Worm (Caenorhabditis elegans) whole organism, midembryonic: ENCODE data around the gene lir-1.

Experiments used
- T22C8.4 ChIP-seq: fragments of 200-800 bp; sonication (Bioruptor generic); IDR thresholded peaks from 2 replicates; pipeline ENCODE4 v1.3.6; 2022; ENCODE audit warnings: missing genetic modification characterization, missing compliant biosample characterization
- cog-1 ChIP-seq: sonication (generic microtip); optimal IDR thresholded peaks from 2 replicates; lab custom pipeline; 2016; ENCODE audit warnings: missing genetic modification characterization, missing compliant biosample characterization
- flt-1 ChIP-seq: fragments of 200-800 bp; sonication (Bioruptor generic); IDR thresholded peaks from 2 replicates; pipeline ENCODE4 v1.3.6; 2022; ENCODE audit warnings: missing genetic modification characterization, missing compliant biosample characterization
- med-1 ChIP-seq: sonication (generic microtip); optimal IDR thresholded peaks from 2 replicates; lab custom pipeline; 2017; ENCODE audit warnings: missing genetic modification characterization, mild to moderate bottlenecking, missing compliant biosample characterization, antibody characterized with exemption, missing genetic modification reagents; ENCODE audit not compliant: insufficient read depth
- ref-1 ChIP-seq: fragments of 200-800 bp; sonication (Bioruptor generic); conservative IDR thresholded peaks from 2 replicates; pipeline ENCODE4 v1.3.6; 2022; ENCODE audit warnings: missing genetic modification reagents, missing genetic modification characterization, missing compliant biosample characterization
- tab-1 ChIP-seq: fragments of 200-800 bp; sonication (Bioruptor generic); IDR thresholded peaks from 2 replicates; pipeline ENCODE4 v1.3.6; 2022; ENCODE audit warnings: missing genetic modification characterization, missing compliant biosample characterization
- ztf-23 ChIP-seq: fragments of 200-800 bp; sonication (Bioruptor generic); IDR thresholded peaks from 2 replicates; pipeline ENCODE4 v1.3.6; 2022; ENCODE audit warnings: missing genetic modification reagents, missing genetic modification characterization, missing compliant biosample characterization

DNA sequence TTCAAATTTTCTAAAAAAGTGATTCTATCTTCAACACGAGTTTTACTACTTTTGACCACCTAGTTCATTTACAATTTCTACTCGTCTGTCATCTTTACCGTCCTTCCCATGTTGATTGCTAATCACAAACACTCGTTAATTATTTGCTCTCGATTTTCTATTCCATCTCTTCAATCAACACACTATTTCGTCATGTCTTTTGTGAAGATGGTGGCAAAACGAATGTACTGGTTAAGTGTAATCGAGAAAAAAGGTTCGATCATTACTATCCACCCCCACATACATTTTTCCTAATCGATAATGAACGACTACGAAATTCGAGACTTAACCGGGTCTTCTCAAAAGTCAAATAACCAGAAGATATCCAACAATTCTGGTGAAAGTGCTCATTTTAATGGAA, 52.8 kb downstream of the lir-1 start, which contains the start of gene cpna-2:
- no peak for TF ChIP-seq cog-1 (tag; lab: Kevin White, UChicago)
- TF ChIP-seq ref-1 (GFP tag; lab: Robert Waterston, UW), result no peak
- TF ChIP-seq flt-1 (GFP tag; lab: Robert Waterston, UW), result no peak
- TF ChIP-seq ztf-23 (GFP tag; lab: Robert Waterston, UW), result no peak
- TF ChIP-seq tab-1 (GFP tag; lab: Robert Waterston, UW), result no peak
- no peak for TF ChIP-seq T22C8.4 (GFP tag; lab: Robert Waterston, UW)
- TF ChIP-seq med-1 (GFP tag; lab: Kevin White, UChicago), result no peak
